Worm (Caenorhabditis elegans) whole organism, L1 larva: ENCODE results near the gene C42D8.9.

ENCODE experiments used
- lin-13 ChIP-seq: fragments of 150-350 bp; optimal IDR thresholded peaks from 2 replicates; lab custom pipeline; 2014; ENCODE audit warnings: missing biosample characterization, missing genetic modification reagents, missing genetic modification characterization
- zip-4 ChIP-seq: fragments of 200-800 bp; sonication (Bioruptor generic); optimal IDR thresholded peaks from 2 replicates; lab custom pipeline; 2018; ENCODE audit warnings: mild to moderate bottlenecking, missing genetic modification characterization, moderate library complexity, missing compliant biosample characterization

DNA sequence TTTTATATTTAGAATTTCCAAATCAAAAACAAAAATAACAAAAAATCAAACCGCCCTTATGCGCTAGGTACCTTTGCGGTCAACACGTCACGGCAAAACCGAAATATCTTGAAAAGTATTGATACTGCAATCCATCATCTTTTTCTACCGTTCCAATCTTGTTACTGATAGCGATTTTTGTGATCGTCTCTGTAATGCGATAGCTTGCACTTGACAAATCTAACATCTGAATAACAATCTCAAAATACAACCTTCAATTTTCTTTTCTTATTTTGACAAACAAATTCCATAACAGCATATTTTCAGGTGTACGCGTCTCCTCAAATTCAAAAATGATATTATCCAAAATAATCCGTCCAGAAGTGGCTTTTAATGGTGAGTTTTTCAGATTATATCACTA, 27.1 kb upstream of the C42D8.9 start, which contains the start of gene tbc-7:
- TF ChIP-seq lin-13 (no peak), zip-4 (GFP tag; lab: Kevin White, UChicago) (no peak)
